Fruit fly (Drosophila melanogaster) whole organism, embryonic: ENCODE measurements around the gene CG13671.

ENCODE experiments used
- Atf3 ChIP-seq: fragments of 200-800 bp; sonication (Bioruptor generic); optimal IDR thresholded peaks from 3 replicates; lab custom pipeline; 2016; ENCODE audit warnings: missing biosample characterization, missing genetic modification characterization
- Blimp-1 ChIP-seq: fragments of 200-800 bp; sonication (Bioruptor generic); optimal IDR thresholded peaks from 3 replicates; lab custom pipeline; 2018; ENCODE audit warnings: missing biosample characterization, missing genetic modification characterization, mild to moderate bottlenecking, moderate library complexity, missing genetic modification reagents
- CG10274 ChIP-seq: fragments of 200-800 bp; sonication (Bioruptor generic); optimal IDR thresholded peaks from 3 replicates; lab custom pipeline; 2017; ENCODE audit warnings: missing biosample characterization, mild to moderate bottlenecking, missing genetic modification characterization
- CG10431 ChIP-seq: fragments of 200-800 bp; sonication (Bioruptor generic); optimal IDR thresholded peaks from 3 replicates; lab custom pipeline; 2018; ENCODE audit warnings: missing biosample characterization, mild to moderate bottlenecking, missing genetic modification characterization
- CG10959 ChIP-seq: fragments of 200-800 bp; sonication (Bioruptor generic); IDR thresholded peaks from 2 replicates; pipeline ENCODE4 v1.3.6; 2022; ENCODE audit warnings: missing biosample characterization, missing genetic modification characterization
- CG11695 ChIP-seq: fragments of 200-800 bp; sonication (Bioruptor generic); IDR thresholded peaks from 3 replicates; pipeline ENCODE4 v1.3.6; 2022; ENCODE audit warnings: missing biosample characterization, missing genetic modification characterization
- CG12744 ChIP-seq: fragments of 200-800 bp; sonication (Bioruptor generic); optimal IDR thresholded peaks from 2 replicates; lab custom pipeline; 2016; ENCODE audit warnings: missing biosample characterization, missing genetic modification characterization
- CG16863 ChIP-seq: fragments of 200-800 bp; sonication (Bioruptor generic); optimal IDR thresholded peaks from 3 replicates; lab custom pipeline; 2016; ENCODE audit warnings: missing biosample characterization, missing genetic modification characterization
- CG2116 ChIP-seq: fragments of 200-800 bp; sonication (Bioruptor generic); optimal IDR thresholded peaks from 3 replicates; lab custom pipeline; 2018; ENCODE audit warnings: missing biosample characterization, mild to moderate bottlenecking, missing genetic modification characterization
- CG2202 ChIP-seq: fragments of 200-800 bp; sonication (Bioruptor generic); optimal IDR thresholded peaks from 2 replicates; lab custom pipeline; 2018; ENCODE audit warnings: missing biosample characterization, mild to moderate bottlenecking, missing genetic modification characterization
- CG2678 ChIP-seq: fragments of 200-800 bp; sonication (Bioruptor generic); optimal IDR thresholded peaks from 3 replicates; lab custom pipeline; 2019; ENCODE audit warnings: missing biosample characterization, mild to moderate bottlenecking, missing genetic modification characterization, moderate library complexity
- CG30403 ChIP-seq: fragments of 200-800 bp; sonication (Bioruptor generic); optimal IDR thresholded peaks from 3 replicates; lab custom pipeline; 2016; ENCODE audit warnings: missing biosample characterization, missing genetic modification characterization
- CG33213 ChIP-seq: fragments of 200-800 bp; sonication (Bioruptor generic); optimal IDR thresholded peaks from 3 replicates; lab custom pipeline; 2016; ENCODE audit warnings: missing biosample characterization, missing genetic modification characterization
- CG34376 ChIP-seq: fragments of 200-800 bp; sonication (Bioruptor generic); optimal IDR thresholded peaks from 2 replicates; lab custom pipeline; 2018; ENCODE audit warnings: missing biosample characterization, mild to moderate bottlenecking, missing genetic modification characterization
- CG4424 ChIP-seq: fragments of 200-800 bp; sonication (Bioruptor generic); optimal IDR thresholded peaks from 3 replicates; lab custom pipeline; 2016; ENCODE audit warnings: missing biosample characterization, missing genetic modification characterization
- CG4854 ChIP-seq: fragments of 200-800 bp; sonication (Bioruptor generic); optimal IDR thresholded peaks from 2 replicates; lab custom pipeline; 2016; ENCODE audit warnings: missing biosample characterization, missing genetic modification characterization, inconsistent platforms
- CG6254 ChIP-seq: fragments of 200-800 bp; sonication (Bioruptor generic); optimal IDR thresholded peaks from 3 replicates; lab custom pipeline; 2017; ENCODE audit warnings: mild to moderate bottlenecking, missing biosample characterization, missing genetic modification reagents, missing genetic modification characterization
- CG8359 ChIP-seq: fragments of 200-800 bp; sonication (Bioruptor generic); optimal IDR thresholded peaks from 2 replicates; lab custom pipeline; 2017; ENCODE audit warnings: missing biosample characterization, mild to moderate bottlenecking, missing genetic modification characterization, borderline replicate concordance
- CG8765 ChIP-seq: fragments of 200-800 bp; sonication (Bioruptor generic); IDR thresholded peaks from 2 replicates; pipeline ENCODE4 v1.3.6; 2022; ENCODE audit warnings: missing biosample characterization, missing genetic modification characterization
- CG9727 ChIP-seq: fragments of 200-800 bp; sonication (Bioruptor generic); optimal IDR thresholded peaks from 3 replicates; lab custom pipeline; 2017; ENCODE audit warnings: missing biosample characterization, mild to moderate bottlenecking, missing genetic modification characterization
- Dip3 ChIP-seq: fragments of 200-800 bp; sonication (Bioruptor generic); optimal IDR thresholded peaks from 3 replicates; lab custom pipeline; 2016; ENCODE audit warnings: missing biosample characterization, missing genetic modification characterization
- Dp ChIP-seq: fragments of 200-800 bp; sonication (Bioruptor generic); optimal IDR thresholded peaks from 2 replicates; lab custom pipeline; 2018; ENCODE audit warnings: missing biosample characterization, mild to moderate bottlenecking, missing genetic modification characterization, moderate library complexity
- Fer1 ChIP-seq: fragments of 200-800 bp; sonication (Bioruptor generic); optimal IDR thresholded peaks from 2 replicates; lab custom pipeline; 2017; ENCODE audit warnings: missing biosample characterization, mild to moderate bottlenecking, missing genetic modification characterization
- H2.0 ChIP-seq: fragments of 200-800 bp; sonication (Bioruptor generic); IDR thresholded peaks from 2 replicates; pipeline ENCODE4 v1.3.6; 2022; ENCODE audit warnings: missing biosample characterization, missing genetic modification characterization
- Kr ChIP-seq: fragments of 200-800 bp; sonication (Bioruptor generic); optimal IDR thresholded peaks from 2 replicates; lab custom pipeline; 2017; ENCODE audit warnings: missing biosample characterization, mild to moderate bottlenecking, missing genetic modification characterization
- NC2α ChIP-seq: fragments of 200-800 bp; sonication (Bioruptor generic); optimal IDR thresholded peaks from 2 replicates; lab custom pipeline; 2016; ENCODE audit warnings: missing biosample characterization, missing genetic modification characterization
- Neu2 ChIP-seq: fragments of 200-800 bp; sonication (Bioruptor generic); optimal IDR thresholded peaks from 3 replicates; lab custom pipeline; 2016; ENCODE audit warnings: missing biosample characterization, missing genetic modification characterization, borderline replicate concordance
- Opbp ChIP-seq: fragments of 200-800 bp; sonication (Bioruptor generic); IDR thresholded peaks from 3 replicates; pipeline ENCODE4 v1.3.6; 2022; ENCODE audit warnings: missing biosample characterization, missing genetic modification characterization; ENCODE audit not compliant: partially characterized antibody
- Poxn ChIP-seq: fragments of 200-800 bp; sonication (Bioruptor generic); IDR thresholded peaks from 2 replicates; pipeline ENCODE4 v1.3.6; 2022; ENCODE audit warnings: missing biosample characterization, missing genetic modification characterization
- btn ChIP-seq: fragments of 200-800 bp; sonication (Bioruptor generic); optimal IDR thresholded peaks from 2 replicates; lab custom pipeline; 2016; ENCODE audit warnings: missing biosample characterization, missing genetic modification characterization
- crp ChIP-seq, 2 experiments: fragments of 200-800 bp; sonication (Bioruptor generic); optimal IDR thresholded peaks; 2 replicates in 1 of 2; 3 replicates in 1 of 2; lab custom pipeline; 2017; ENCODE audit warnings: missing biosample characterization in 2 of 2, missing genetic modification characterization in 2 of 2, mild to moderate bottlenecking in 1 of 2, moderate library complexity in 1 of 2
- dan ChIP-seq: fragments of 200-800 bp; sonication (Bioruptor generic); IDR thresholded peaks from 2 replicates; pipeline ENCODE4 v1.3.6; 2022; ENCODE audit warnings: missing biosample characterization, missing genetic modification characterization
- en ChIP-seq: fragments of 200-800 bp; sonication (Bioruptor generic); optimal IDR thresholded peaks from 2 replicates; lab custom pipeline; 2016; ENCODE audit warnings: missing biosample characterization, missing genetic modification characterization
- fd3F ChIP-seq: fragments of 200-800 bp; sonication (Bioruptor generic); optimal IDR thresholded peaks from 2 replicates; lab custom pipeline; 2018; ENCODE audit warnings: missing biosample characterization, mild to moderate bottlenecking, missing genetic modification characterization, moderate library complexity
- gce ChIP-seq: fragments of 200-800 bp; sonication (Bioruptor generic); IDR thresholded peaks from 3 replicates; pipeline ENCODE4 v1.3.6; 2022; ENCODE audit warnings: missing biosample characterization, missing genetic modification characterization
- gfzf ChIP-seq: fragments of 200-800 bp; sonication (Bioruptor generic); optimal IDR thresholded peaks from 2 replicates; lab custom pipeline; 2016; ENCODE audit warnings: missing biosample characterization, mild to moderate bottlenecking, missing genetic modification characterization, moderate library complexity
- hth ChIP-seq: fragments of >200 bp; optimal IDR thresholded peaks from 2 replicates; lab custom pipeline; 2017; ENCODE audit warnings: inconsistent platforms
- maf-S ChIP-seq: fragments of 200-800 bp; sonication (Bioruptor generic); optimal IDR thresholded peaks from 2 replicates; lab custom pipeline; 2016; ENCODE audit warnings: missing biosample characterization, missing genetic modification characterization
- mam ChIP-seq: fragments of 200-800 bp; sonication (Bioruptor generic); optimal IDR thresholded peaks from 3 replicates; lab custom pipeline; 2016; ENCODE audit warnings: missing biosample characterization, missing genetic modification characterization
- mirr ChIP-seq: fragments of 200-800 bp; sonication (Bioruptor generic); optimal IDR thresholded peaks from 3 replicates; lab custom pipeline; 2018; ENCODE audit warnings: missing biosample characterization, mild to moderate bottlenecking, missing genetic modification characterization
- nom ChIP-seq: fragments of 200-800 bp; sonication (Bioruptor generic); optimal IDR thresholded peaks from 2 replicates; lab custom pipeline; 2017; ENCODE audit warnings: missing biosample characterization, missing genetic modification characterization, mild to moderate bottlenecking, moderate library complexity, missing genetic modification reagents
- oc ChIP-seq: fragments of 200-800 bp; sonication (Bioruptor generic); optimal IDR thresholded peaks from 2 replicates; lab custom pipeline; 2018; ENCODE audit warnings: missing biosample characterization, mild to moderate bottlenecking, missing genetic modification characterization, moderate library complexity
- odd ChIP-seq: fragments of 200-800 bp; sonication (Bioruptor generic); optimal IDR thresholded peaks from 2 replicates; lab custom pipeline; 2017; ENCODE audit warnings: missing biosample characterization, mild to moderate bottlenecking, missing genetic modification characterization
- org-1 ChIP-seq: fragments of 200-800 bp; sonication (Bioruptor generic); optimal IDR thresholded peaks from 2 replicates; lab custom pipeline; 2017; ENCODE audit warnings: missing biosample characterization, missing genetic modification characterization
- pros ChIP-seq: fragments of 200-800 bp; sonication (Bioruptor generic); optimal IDR thresholded peaks from 3 replicates; lab custom pipeline; 2019; ENCODE audit warnings: missing biosample characterization, mild to moderate bottlenecking, missing genetic modification characterization, moderate library complexity
- sima ChIP-seq: fragments of 200-800 bp; sonication (Bioruptor generic); optimal IDR thresholded peaks from 2 replicates; lab custom pipeline; 2016; ENCODE audit warnings: missing biosample characterization, missing genetic modification characterization
- tap ChIP-seq: fragments of 200-800 bp; optimal IDR thresholded peaks from 3 replicates; lab custom pipeline; 2019; ENCODE audit warnings: missing biosample characterization, mild to moderate bottlenecking, missing genetic modification characterization, moderate library complexity
- tup ChIP-seq: fragments of 200-800 bp; sonication (Bioruptor generic); optimal IDR thresholded peaks from 2 replicates; lab custom pipeline; 2016; ENCODE audit warnings: missing biosample characterization, mild to moderate bottlenecking, missing genetic modification characterization, moderate library complexity
- zfh2 ChIP-seq: fragments of 200-800 bp; sonication (Bioruptor generic); optimal IDR thresholded peaks from 2 replicates; lab custom pipeline; 2016; ENCODE audit warnings: missing biosample characterization, missing genetic modification characterization

The CG13671 gene

DNA sequence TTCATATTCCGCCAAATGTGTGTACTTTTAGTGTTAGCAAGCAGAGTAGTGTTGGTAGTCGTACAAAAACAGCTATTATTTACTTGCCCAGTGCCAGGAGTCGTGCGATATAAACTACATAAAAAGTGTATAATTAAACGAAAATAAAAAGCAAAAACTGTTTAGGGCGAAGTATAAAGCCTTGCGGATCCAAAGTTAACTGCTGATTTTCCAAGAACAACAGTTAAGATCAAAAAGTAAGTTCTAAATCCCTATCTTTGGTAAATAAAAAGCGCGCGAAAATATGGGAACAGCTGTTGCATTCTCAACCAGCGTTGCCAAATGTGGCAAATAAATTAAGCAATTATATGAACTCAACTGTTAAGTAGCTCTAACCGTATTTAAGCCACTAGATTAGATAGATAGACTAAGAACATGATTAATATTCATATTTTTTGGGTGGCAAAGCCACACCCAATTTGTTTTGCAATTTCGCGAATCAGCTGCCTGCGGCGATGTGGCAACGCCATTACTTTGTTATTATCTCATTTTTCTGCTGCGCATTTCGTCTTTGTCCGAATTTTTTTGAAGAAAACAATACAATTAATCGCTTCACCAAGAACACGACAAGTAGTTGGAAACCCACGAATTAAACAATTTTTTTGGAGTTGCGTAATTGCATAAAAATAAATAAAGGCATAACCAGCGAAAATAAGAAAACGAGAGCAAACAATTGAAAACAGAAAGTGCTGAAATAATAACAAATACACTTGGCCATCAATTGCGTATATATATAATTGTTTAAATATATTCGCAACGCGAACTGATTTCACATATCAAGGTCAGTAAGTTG, 40.6 kb downstream of the CG13671 start, which contains the start of the genes Prim1 and CG7083 (continued):
- TF ChIP-seq tap (peak; percentile 11), oc (tag; lab: Kevin White, UChicago) (no peak), dan (GFP tag; lab: Robert Waterston, UW) (no peak), Fer1 (peak; percentile 59), CG33213 (GFP tag; lab: Kevin White, UChicago) (peak; percentile 32), CG11695 (GFP tag; lab: Robert Waterston, UW) (0 out of 3 replicates have a peak, but pooled peaks have one; percentile 6), CG4424 (GFP tag; lab: Kevin White, UChicago) (peak; percentile 64), CG2116 (GFP tag; lab: Kevin White, UChicago) (peak; percentile 67), CG12744 (peak; percentile 34), crp (GFP tag; optimal IDR thresholded peaks at IDR 0.05; lab: Kevin White, UChicago) (peak; percentile 93 to 97), mam (GFP tag; lab: Kevin White, UChicago) (peak; percentile 69), gce (GFP tag; lab: Robert Waterston, UW) (no peak), hth (lab: Kevin White, UChicago) (no peak), NC2α (GFP tag; lab: Kevin White, UChicago) (no peak), pros (GFP tag; lab: Kevin White, UChicago) (no peak), Neu2 (GFP tag; lab: Kevin White, UChicago) (no peak), sima (GFP tag; lab: Kevin White, UChicago) (no peak), maf-S (peak; percentile 39), Dp (peak; percentile 81), Blimp-1 (GFP tag; lab: Kevin White, UChicago) (peak; percentile 17), CG2678 (no peak), CG2202 (tag; lab: Kevin White, UChicago) (peak; percentile 24), fd3F (no peak), en (GFP tag; lab: Kevin White, UChicago) (peak; percentile 32), tup (GFP tag; lab: Kevin White, UChicago) (peak; percentile 24), CG10431 (GFP tag; lab: Kevin White, UChicago) (no peak), nom (GFP tag; lab: Kevin White, UChicago) (peak; percentile 39), org-1 (no peak), Atf3 (GFP tag; lab: Kevin White, UChicago) (peak; percentile 1), Opbp (GFP tag; lab: Robert Waterston, UW) (no peak), CG6254 (GFP tag; lab: Kevin White, UChicago) (no peak), gfzf (GFP tag; lab: Kevin White, UChicago) (peak; percentile 17), btn (GFP tag; lab: Kevin White, UChicago) (no peak), odd (GFP tag; lab: Kevin White, UChicago) (no peak), Kr (GFP tag; lab: Kevin White, UChicago) (no peak), CG4854 (GFP tag; lab: Kevin White, UChicago) (peak; percentile 48), CG34376 (GFP tag; lab: Kevin White, UChicago) (peak; percentile 67), Dip3 (GFP tag; lab: Kevin White, UChicago) (peak; percentile 22), CG8359 (GFP tag; lab: Kevin White, UChicago) (no peak), CG10959 (peak; percentile 32; the same call in 1 of the 2 replicates), Poxn (GFP tag; lab: Robert Waterston, UW) (no peak), zfh2 (GFP tag; lab: Kevin White, UChicago) (peak; percentile 57), CG30403 (peak; percentile 68), CG10274 (no peak), CG8765 (no peak), CG16863 (GFP tag; lab: Kevin White, UChicago) (peak; percentile 46), mirr (GFP tag; lab: Kevin White, UChicago) (peak; percentile 32), H2.0 (GFP tag; lab: Robert Waterston, UW) (0 out of 2 replicates have a peak, but pooled peaks have one; percentile 22), CG9727 (peak; percentile 66)
